Fruit fly (Drosophila melanogaster): ENCODE data around the gene CG1492.

CG1492 gene

DNA sequence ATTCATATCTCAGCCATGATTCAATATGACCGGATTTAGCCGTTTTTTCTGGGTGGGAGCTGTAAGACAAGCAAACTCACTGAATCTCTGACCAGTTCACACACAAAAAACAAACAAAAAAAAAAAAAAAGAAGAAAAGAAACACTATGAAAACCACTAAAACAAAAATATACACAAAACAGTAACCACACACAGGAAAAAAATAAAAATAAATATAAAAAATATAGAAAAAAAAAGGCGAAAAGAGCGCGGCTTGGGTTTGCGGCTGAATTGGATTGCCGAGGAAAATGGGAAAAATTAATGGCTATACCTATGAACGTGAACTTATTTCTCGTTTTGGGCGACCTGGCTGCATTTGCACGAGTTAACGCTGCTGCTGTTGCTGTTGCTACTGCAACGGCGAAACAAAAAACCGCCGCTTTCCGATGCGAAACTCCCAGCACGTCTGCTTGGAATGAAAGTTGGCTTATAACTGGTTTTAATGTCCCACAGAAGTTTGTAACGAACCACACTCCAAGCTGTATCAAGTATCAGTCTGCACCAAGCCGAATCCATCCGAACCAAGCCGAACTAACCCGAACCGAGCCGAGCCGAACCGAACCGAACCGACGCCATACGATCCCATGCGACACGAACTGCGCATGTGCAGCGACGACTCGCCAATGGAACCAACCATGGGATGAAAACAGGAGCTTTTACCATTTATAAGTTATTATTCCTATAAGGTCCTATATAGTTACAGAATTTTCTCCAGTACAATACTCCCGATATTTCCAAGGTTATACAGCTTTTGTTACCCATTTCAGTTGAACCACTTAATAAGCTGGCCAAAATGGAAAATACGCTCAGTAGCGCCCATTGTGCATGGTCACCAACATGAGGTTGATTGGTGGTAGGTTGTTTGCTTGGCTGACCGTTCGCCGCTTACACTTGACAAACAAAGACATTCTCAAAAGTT is 8.3 kb downstream of the CG1492 start, which contains the start of gene fw (continued):
- no peak for TF ChIP-seq amos (GFP tag; IDR thresholded peaks at IDR 0.05; ENCODE audit: partially characterized antibody)
- TF ChIP-seq Blimp-1 (GFP tag; optimal IDR thresholded peaks at IDR 0.05), result peak; percentile 14
- no peak for TF ChIP-seq dati (GFP tag; IDR thresholded peaks at IDR 0.05)
- TF ChIP-seq CG14050 (GFP tag; IDR thresholded peaks at IDR 0.05), result 0 out of 3 replicates have a peak, but pooled peaks have one; percentile 24
- no peak for TF ChIP-seq ash1 (GFP tag; optimal IDR thresholded peaks at IDR 0.05)
- peak; percentile 24 for TF ChIP-seq CG2875 (GFP tag; optimal IDR thresholded peaks at IDR 0.05)
- TF ChIP-seq scrt (GFP tag; optimal IDR thresholded peaks at IDR 0.05), result no peak
- no peak for TF ChIP-seq CG11504 (tag; optimal IDR thresholded peaks at IDR 0.05)
- no peak for TF ChIP-seq CG14667 (GFP tag; IDR thresholded peaks at IDR 0.05)
- TF ChIP-seq CG8944 (GFP tag; optimal IDR thresholded peaks at IDR 0.05), result peak; percentile 0
- no peak for TF ChIP-seq Side (GFP tag; optimal IDR thresholded peaks at IDR 0.05)
- TF ChIP-seq CG31388 (GFP tag; optimal IDR thresholded peaks at IDR 0.05), result no peak
- no peak for TF ChIP-seq Gug (GFP tag; IDR thresholded peaks at IDR 0.05)
- TF ChIP-seq chm (GFP tag; IDR thresholded peaks at IDR 0.05), result no peak
- peak; percentile 3 for TF ChIP-seq tap (tag; optimal IDR thresholded peaks at IDR 0.05)
- TF ChIP-seq CG12942 (GFP tag; optimal IDR thresholded peaks at IDR 0.05), result no peak
- no peak for TF ChIP-seq CG4404 (GFP tag; IDR thresholded peaks at IDR 0.05)
- TF ChIP-seq sd (tag; optimal IDR thresholded peaks at IDR 0.05), result no peak
- no peak for TF ChIP-seq z (GFP tag; IDR thresholded peaks at IDR 0.05)
- TF ChIP-seq HmgD (GFP tag; optimal IDR thresholded peaks at IDR 0.05), result no peak
- TF ChIP-seq CG6683 (GFP tag; optimal IDR thresholded peaks at IDR 0.05), result no peak
- no peak for TF ChIP-seq hbn (GFP tag; IDR thresholded peaks at IDR 0.05; ENCODE audit: partially characterized antibody)
- no peak for TF ChIP-seq eyg (GFP tag; optimal IDR thresholded peaks at IDR 0.05)
- TF ChIP-seq hb (GFP tag; IDR thresholded peaks at IDR 0.05; ENCODE audit: partially characterized antibody), result no peak
- no peak for TF ChIP-seq ham (GFP tag; IDR thresholded peaks at IDR 0.05)
- 0 out of 2 replicates have a peak, but pooled peaks have one; percentile 38 for TF ChIP-seq peb (GFP tag; IDR thresholded peaks at IDR 0.05)
- TF ChIP-seq CHES-1-like (GFP tag; optimal IDR thresholded peaks at IDR 0.05), result no peak
- no peak for TF ChIP-seq Dip2 (GFP tag; IDR thresholded peaks at IDR 0.05)
- no peak for TF ChIP-seq CG9797 (GFP tag; optimal IDR thresholded peaks at IDR 0.05)
- no peak for TF ChIP-seq hth (optimal IDR thresholded peaks at IDR 0.05)
- TF ChIP-seq fd96Cb (tag; optimal IDR thresholded peaks at IDR 0.05), result peak; percentile 9
- TF ChIP-seq CG8478 (optimal IDR thresholded peaks at IDR 0.05), result no peak
- no peak for TF ChIP-seq cato (GFP tag; optimal IDR thresholded peaks at IDR 0.05; ENCODE audit: borderline replicate concordance)
- TF ChIP-seq H15 (GFP tag; IDR thresholded peaks at IDR 0.05), result peak; percentile 47; the same call in 1 of the 3 replicates
- no peak for TF ChIP-seq pnt (GFP tag; optimal IDR thresholded peaks at IDR 0.05)
- 0 out of 3 replicates have a peak, but pooled peaks have one; percentile 26 for TF ChIP-seq CG34422 (GFP tag; IDR thresholded peaks at IDR 0.05)
- TF ChIP-seq Six4 (GFP tag; optimal IDR thresholded peaks at IDR 0.05), result no peak
- peak; percentile 64 for TF ChIP-seq Jarid2 (GFP tag; optimal IDR thresholded peaks at IDR 0.05)
- TF ChIP-seq nerfin-2 (GFP tag; IDR thresholded peaks at IDR 0.05; ENCODE audit: partially characterized antibody), result no peak
- TF ChIP-seq Dbx (GFP tag; IDR thresholded peaks at IDR 0.05), result no peak
- TF ChIP-seq lmd (GFP tag; IDR thresholded peaks at IDR 0.05), result peak; percentile 18; the same call in 1 of the 2 replicates
- TF ChIP-seq CG17359 (tag; optimal IDR thresholded peaks at IDR 0.05), result peak; percentile 59
- no peak for TF ChIP-seq CoRest (tag; optimal IDR thresholded peaks at IDR 0.05)
- TF ChIP-seq CG10431 (GFP tag; optimal IDR thresholded peaks at IDR 0.05), result no peak
- TF ChIP-seq CG18262 (tag; optimal IDR thresholded peaks at IDR 0.05), result no peak
- peak; percentile 19 for TF ChIP-seq zfh2 (GFP tag; optimal IDR thresholded peaks at IDR 0.05)
- TF ChIP-seq seq (GFP tag; IDR thresholded peaks at IDR 0.05), result no peak
- TF ChIP-seq usp (GFP tag; optimal IDR thresholded peaks at IDR 0.05), result no peak
- no peak for TF ChIP-seq CG33557 (GFP tag; optimal IDR thresholded peaks at IDR 0.05)

All from whole organism, embryonic.